Worm (Caenorhabditis elegans): ENCODE data around the gene dct-5.

DNA sequence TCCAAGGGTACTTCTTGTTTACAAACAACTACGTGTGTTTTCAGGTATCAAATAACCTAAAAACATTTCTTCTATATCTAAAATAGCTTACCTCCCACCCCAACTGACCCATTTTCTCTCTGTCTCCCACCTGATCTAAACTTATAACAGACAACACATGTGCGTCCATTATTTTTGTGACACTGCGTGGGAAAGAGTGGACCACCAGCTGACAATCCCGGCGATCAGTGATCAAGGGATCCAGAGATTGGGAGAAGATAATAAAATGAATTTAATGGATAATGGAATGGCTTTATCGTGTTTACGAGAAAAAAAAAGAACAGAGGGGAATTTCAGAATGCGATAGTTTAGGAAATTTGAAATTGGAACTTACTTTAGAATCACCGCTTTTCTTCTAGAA is 12.5 kb upstream of the dct-5 start:
- TF ChIP-seq aha-1 (tag; optimal IDR thresholded peaks at IDR 0.05), result no peak
- no peak for TF ChIP-seq nhr-237 (tag; optimal IDR thresholded peaks at IDR 0.05)
- no peak for TF ChIP-seq egl-27 (tag; optimal IDR thresholded peaks at IDR 0.05)
- no peak for TF ChIP-seq mep-1 (tag; optimal IDR thresholded peaks at IDR 0.05)
- TF ChIP-seq tlp-1 (tag; optimal IDR thresholded peaks at IDR 0.05), result no peak
- no peak for TF ChIP-seq unc-30 (tag; optimal IDR thresholded peaks at IDR 0.05)

Data from whole organism, L1 larva.